Worm (Caenorhabditis elegans) whole organism, young adult: ENCODE measurements around the gene swm-1.

Source experiments
- B0336.3 ChIP-seq: fragments of 200-800 bp; sonication (Bioruptor generic); IDR thresholded peaks from 2 replicates; pipeline ENCODE4 v1.3.6; 2022; ENCODE audit warnings: missing genetic modification characterization, missing compliant biosample characterization
- F23B12.7 ChIP-seq: sonication (generic microtip); optimal IDR thresholded peaks from 2 replicates; lab custom pipeline; 2017; ENCODE audit warnings: missing genetic modification characterization, mild to moderate bottlenecking, missing compliant biosample characterization, antibody characterized with exemption, moderate library complexity; ENCODE audit not compliant: insufficient read depth
- F39B2.1 ChIP-seq: fragments of 200-800 bp; sonication (Bioruptor generic); IDR thresholded peaks from 2 replicates; pipeline ENCODE4 v1.3.6; 2022; ENCODE audit warnings: missing genetic modification reagents, missing genetic modification characterization, missing compliant biosample characterization
- F57C9.4 ChIP-seq: sonication (generic microtip); optimal IDR thresholded peaks from 2 replicates; lab custom pipeline; 2017; ENCODE audit warnings: mild to moderate bottlenecking, missing genetic modification characterization, missing compliant biosample characterization
- Y56A3A.18 ChIP-seq: fragments of 200-800 bp; sonication (Bioruptor generic); IDR thresholded peaks from 2 replicates; pipeline ENCODE4 v1.3.6; 2022; ENCODE audit warnings: missing genetic modification reagents, missing genetic modification characterization, missing compliant biosample characterization
- athp-1 ChIP-seq: sonication (generic microtip); optimal IDR thresholded peaks from 2 replicates; lab custom pipeline; 2017; ENCODE audit warnings: mild to moderate bottlenecking, missing genetic modification characterization, missing compliant biosample characterization
- ccch-3 ChIP-seq: fragments of 200-800 bp; sonication (Bioruptor generic); optimal IDR thresholded peaks from 2 replicates; lab custom pipeline; 2018; ENCODE audit warnings: mild to moderate bottlenecking, missing genetic modification characterization, missing compliant biosample characterization
- dpl-1 ChIP-seq: fragments of 150-350 bp; optimal IDR thresholded peaks from 2 replicates; lab custom pipeline; 2014; ENCODE audit warnings: missing biosample characterization, missing genetic modification reagents, missing genetic modification characterization
- egrh-3 ChIP-seq: fragments of 200-800 bp; sonication (Bioruptor generic); IDR thresholded peaks from 2 replicates; pipeline ENCODE4 v1.3.6; 2022; ENCODE audit warnings: missing genetic modification reagents, missing genetic modification characterization, missing compliant biosample characterization
- fkh-3 ChIP-seq: sonication (generic microtip); optimal IDR thresholded peaks from 2 replicates; lab custom pipeline; 2016; ENCODE audit warnings: mild to moderate bottlenecking, missing genetic modification characterization, missing compliant biosample characterization
- hlh-12 ChIP-seq: sonication (generic microtip); optimal IDR thresholded peaks from 2 replicates; lab custom pipeline; 2016; ENCODE audit warnings: missing genetic modification characterization, missing compliant biosample characterization
- hmg-1.2 ChIP-seq: fragments of 200-800 bp; sonication (Bioruptor generic); IDR thresholded peaks from 2 replicates; pipeline ENCODE4 v1.3.6; 2022; ENCODE audit warnings: missing genetic modification reagents, missing genetic modification characterization, missing compliant biosample characterization
- hrde-1 ChIP-seq: sonication (generic microtip); optimal IDR thresholded peaks from 2 replicates; lab custom pipeline; 2016; ENCODE audit warnings: missing genetic modification characterization, mild to moderate bottlenecking, missing compliant biosample characterization, moderate library complexity, missing genotype, missing genetic modification reagents, borderline replicate concordance
- madf-10 ChIP-seq: sonication (generic microtip); optimal IDR thresholded peaks from 2 replicates; lab custom pipeline; 2016; ENCODE audit warnings: mild to moderate bottlenecking, missing genetic modification characterization, missing compliant biosample characterization
- mel-28 ChIP-seq: sonication (generic microtip); optimal IDR thresholded peaks from 2 replicates; lab custom pipeline; 2016; ENCODE audit warnings: borderline replicate concordance, mild to moderate bottlenecking, missing genetic modification characterization, missing compliant biosample characterization
- mxl-1 ChIP-seq: sonication (generic microtip); optimal IDR thresholded peaks from 2 replicates; lab custom pipeline; 2016; ENCODE audit warnings: missing genetic modification characterization, missing compliant biosample characterization
- nfya-2 ChIP-seq: fragments of 200-800 bp; sonication (Bioruptor generic); IDR thresholded peaks from 2 replicates; pipeline ENCODE4 v1.3.6; 2022; ENCODE audit warnings: missing genetic modification reagents, missing genetic modification characterization, missing compliant biosample characterization
- nfyb-1 ChIP-seq: fragments of 200-800 bp; sonication (Bioruptor generic); IDR thresholded peaks from 2 replicates; pipeline ENCODE4 v1.3.6; 2022; ENCODE audit warnings: missing genetic modification reagents, missing genetic modification characterization, missing compliant biosample characterization
- nhr-27 ChIP-seq: fragments of 200-800 bp; sonication (Bioruptor generic); optimal IDR thresholded peaks from 2 replicates; lab custom pipeline; 2018; ENCODE audit warnings: mild to moderate bottlenecking, missing genetic modification characterization, moderate library complexity, missing compliant biosample characterization
- pha-4 ChIP-seq: fragments of 150-350 bp; sonication (generic microtip); optimal IDR thresholded peaks from 2 replicates; lab custom pipeline; 2014; ENCODE audit warnings: missing biosample characterization, missing genetic modification reagents, missing genetic modification characterization
- rcor-1 ChIP-seq: fragments of 200-800 bp; sonication (Bioruptor generic); IDR thresholded peaks from 2 replicates; pipeline ENCODE4 v1.3.6; 2022; ENCODE audit warnings: missing genetic modification reagents, missing genetic modification characterization, missing compliant biosample characterization
- repo-1 ChIP-seq: sonication (generic microtip); optimal IDR thresholded peaks from 2 replicates; lab custom pipeline; 2017; ENCODE audit warnings: mild to moderate bottlenecking, missing genetic modification characterization, missing compliant biosample characterization
- snpc-1.1 ChIP-seq: sonication (generic microtip); optimal IDR thresholded peaks from 2 replicates; lab custom pipeline; 2017; ENCODE audit warnings: missing genetic modification characterization, mild to moderate bottlenecking, missing compliant biosample characterization, antibody characterized with exemption, moderate library complexity, missing genotype, missing genetic modification reagents; ENCODE audit not compliant: insufficient read depth
- ztf-6 ChIP-seq: fragments of 200-800 bp; sonication (Bioruptor generic); IDR thresholded peaks from 2 replicates; pipeline ENCODE4 v1.3.6; 2022; ENCODE audit warnings: missing genetic modification reagents, missing genetic modification characterization, missing compliant biosample characterization

swm-1 gene

ce11 chrV:9013765-9014164 is 40.9 kb downstream of the swm-1 start, which contains the start of gene srh-201:
srh-201 (minus strand) TSS chrV:9013865.
- TF ChIP-seq hmg-1.2 (GFP tag; lab: Robert Waterston, UW), result no peak
- TF ChIP-seq repo-1, result no peak
- TF ChIP-seq rcor-1, result no peak
- TF ChIP-seq nhr-27 (tag; lab: Kevin White, UChicago), result no peak
- no peak for TF ChIP-seq egrh-3
- no peak for TF ChIP-seq mxl-1 (tag; lab: Kevin White, UChicago)
- TF ChIP-seq snpc-1.1 (tag; lab: Kevin White, UChicago), result no peak
- TF ChIP-seq B0336.3 (GFP tag; lab: Robert Waterston, UW), result no peak
- no peak for TF ChIP-seq pha-4
- TF ChIP-seq Y56A3A.18 (GFP tag; lab: Robert Waterston, UW), result no peak
- TF ChIP-seq ccch-3, result no peak

DNA sequence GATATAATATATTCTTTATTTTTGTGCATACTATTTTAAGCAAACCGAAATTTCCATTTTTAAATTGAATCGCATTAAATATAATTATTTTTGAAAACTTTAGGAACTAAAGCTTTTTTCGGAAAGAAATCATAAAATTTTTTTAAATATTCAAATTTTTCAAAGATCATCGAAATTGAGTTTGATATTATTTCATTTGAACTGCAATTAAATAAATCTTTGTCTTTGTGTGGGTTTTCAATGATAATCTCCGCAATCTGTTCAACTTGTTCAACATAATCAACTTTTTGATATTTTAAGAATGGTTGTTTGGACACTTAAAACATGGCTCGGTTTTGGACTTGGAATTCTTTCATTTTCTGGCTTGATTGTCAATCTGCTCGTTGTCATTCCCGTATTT is 45.5 kb downstream of the swm-1 start, which contains the start of gene srx-2:
Gene srx-2 (plus strand): TSS at position 301 of the 400 bp plus-strand sequence.
- TF ChIP-seq repo-1 (no peak), nfya-2 (GFP tag; lab: Robert Waterston, UW) (no peak), nfyb-1 (GFP tag; lab: Robert Waterston, UW) (no peak)
- TF ChIP-seq, all 124 proteins: peak for 0

DNA sequence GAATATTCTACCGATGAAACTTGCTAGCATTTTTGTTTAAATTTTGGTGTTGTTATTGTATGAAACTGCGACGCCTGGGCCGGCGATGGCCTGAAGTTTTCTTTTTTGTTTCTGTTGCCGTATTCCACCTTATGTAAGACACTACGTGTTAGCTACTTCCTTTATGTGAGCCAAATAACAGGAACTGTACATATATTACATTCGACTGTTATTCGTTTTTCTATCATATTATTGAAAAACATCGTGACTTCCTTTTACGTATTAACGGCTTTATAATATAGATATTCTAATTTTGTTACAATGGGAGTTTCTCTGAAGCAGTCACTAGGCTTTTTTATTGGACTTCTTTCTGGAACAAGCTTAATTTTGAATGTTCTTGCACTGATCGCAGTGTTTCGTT is 49.4 kb downstream of the swm-1 start, which contains the start of gene srx-3:
Gene srx-3 (plus strand): TSS at position 301 of the 400 bp plus-strand sequence.
- TF ChIP-seq Y56A3A.18 (GFP tag; lab: Robert Waterston, UW) (no peak), mel-28 (tag; lab: Kevin White, UChicago) (no peak), snpc-1.1 (tag; lab: Kevin White, UChicago) (no peak), F39B2.1 (GFP tag; lab: Robert Waterston, UW) (no peak), nhr-27 (tag; lab: Kevin White, UChicago) (no peak), dpl-1 (no peak), F57C9.4 (tag; lab: Kevin White, UChicago) (no peak), athp-1 (tag; lab: Kevin White, UChicago) (no peak), madf-10 (no peak), F23B12.7 (tag; lab: Kevin White, UChicago) (no peak), hlh-12 (no peak), hrde-1 (tag; lab: Kevin White, UChicago) (no peak), ztf-6 (GFP tag; lab: Robert Waterston, UW) (no peak), fkh-3 (no peak)
